Worm (Caenorhabditis elegans) whole organism, L2 larva: Measurements from ENCODE around the gene cyp-13A12.
A peak's percentile ranks its signal among the peaks of the same experiment; 100 is the strongest.

Experiments
- C34F6.9 ChIP-seq: fragments of 150-350 bp; optimal IDR thresholded peaks from 2 replicates; lab custom pipeline; 2014; ENCODE audit warnings: missing biosample characterization, missing genetic modification characterization
- ZK546.5 ChIP-seq: sonication (generic microtip); optimal IDR thresholded peaks from 2 replicates; lab custom pipeline; 2017; ENCODE audit warnings: missing biosample characterization, missing genetic modification characterization
- aly-2 ChIP-seq: fragments of 150-350 bp; optimal IDR thresholded peaks from 2 replicates; lab custom pipeline; 2014; ENCODE audit warnings: missing biosample characterization, missing genetic modification characterization
- ama-1 ChIP-seq: fragments of 150-350 bp; optimal IDR thresholded peaks from 2 replicates; lab custom pipeline; 2018; ENCODE audit warnings: inconsistent platforms
- blmp-1 ChIP-seq: sonication (generic microtip); optimal IDR thresholded peaks from 2 replicates; lab custom pipeline; 2017; ENCODE audit warnings: missing genetic modification characterization, mild to moderate bottlenecking, missing compliant biosample characterization, antibody characterized with exemption, moderate library complexity; ENCODE audit not compliant: insufficient read depth
- ceh-16 ChIP-seq: fragments of 150-350 bp; optimal IDR thresholded peaks from 2 replicates; lab custom pipeline; 2014; ENCODE audit warnings: missing biosample characterization, missing genetic modification characterization
- ceh-82 ChIP-seq: fragments of 150-350 bp; optimal IDR thresholded peaks from 2 replicates; lab custom pipeline; 2014; ENCODE audit warnings: missing biosample characterization, missing genetic modification characterization
- crh-2 ChIP-seq: sonication (generic microtip); optimal IDR thresholded peaks from 2 replicates; lab custom pipeline; 2017; ENCODE audit warnings: missing biosample characterization, missing genetic modification characterization
- egl-27 ChIP-seq: sonication (generic microtip); optimal IDR thresholded peaks from 3 replicates; lab custom pipeline; 2017; ENCODE audit warnings: missing biosample characterization, missing genetic modification reagents, missing genetic modification characterization
- fos-1 ChIP-seq: fragments of 150-350 bp; optimal IDR thresholded peaks from 2 replicates; lab custom pipeline; 2014; ENCODE audit warnings: missing biosample characterization, missing genetic modification characterization
- lin-13 ChIP-seq: fragments of 150-350 bp; optimal IDR thresholded peaks from 2 replicates; lab custom pipeline; 2014; ENCODE audit warnings: missing biosample characterization, missing genetic modification reagents, missing genetic modification characterization
- lsy-2 ChIP-seq, 2 experiments: fragments of 150-350 bp in 1 of 2; sonication (generic microtip) in 1 of 2; optimal IDR thresholded peaks; 2 replicates each; lab custom pipeline; 2014 to 2017; ENCODE audit warnings: missing biosample characterization in 2 of 2, missing genetic modification characterization in 2 of 2
- mab-5 ChIP-seq: fragments of 150-350 bp; optimal IDR thresholded peaks from 2 replicates; lab custom pipeline; 2014; ENCODE audit warnings: missing biosample characterization, missing genetic modification characterization
- mdl-1 ChIP-seq, 2 experiments: fragments of 150-350 bp in 1 of 2; sonication (generic microtip) in 1 of 2; optimal IDR thresholded peaks; 2 replicates each; lab custom pipeline; 2017; ENCODE audit warnings: missing biosample characterization in 2 of 2, missing genetic modification characterization in 2 of 2
- nhr-11 ChIP-seq: fragments of 150-350 bp; optimal IDR thresholded peaks from 2 replicates; lab custom pipeline; 2014; ENCODE audit warnings: missing biosample characterization, missing genetic modification characterization
- nhr-12 ChIP-seq: fragments of 150-350 bp; optimal IDR thresholded peaks from 2 replicates; lab custom pipeline; 2014; ENCODE audit warnings: missing biosample characterization, missing genetic modification characterization
- nhr-129 ChIP-seq: fragments of 150-350 bp; optimal IDR thresholded peaks from 2 replicates; lab custom pipeline; 2014; ENCODE audit warnings: missing biosample characterization, missing genetic modification characterization
- nhr-25 ChIP-seq: fragments of 150-350 bp; sonication (generic microtip); optimal IDR thresholded peaks from 3 replicates; lab custom pipeline; 2014; ENCODE audit warnings: missing biosample characterization, missing genetic modification characterization
- sem-4 ChIP-seq: fragments of 150-350 bp; optimal IDR thresholded peaks from 2 replicates; lab custom pipeline; 2014; ENCODE audit warnings: missing biosample characterization, missing genetic modification reagents, missing genetic modification characterization
- sma-3 ChIP-seq: sonication (generic microtip); optimal IDR thresholded peaks from 2 replicates; lab custom pipeline; 2016; ENCODE audit warnings: missing genetic modification reagents, missing genetic modification characterization, missing compliant biosample characterization
- sma-9 ChIP-seq, 2 experiments: fragments of 150-350 bp in 1 of 2; sonication (generic microtip) in 1 of 2; optimal IDR thresholded peaks; 2 replicates each; lab custom pipeline; 2014 to 2016; ENCODE audit warnings: missing genetic modification characterization in 2 of 2, mild to moderate bottlenecking in 1 of 2, missing biosample characterization in 1 of 2, missing compliant biosample characterization in 1 of 2, missing genetic modification reagents in 1 of 2, moderate library complexity in 1 of 2
- snpc-4 ChIP-seq: fragments of 150-350 bp; optimal IDR thresholded peaks from 2 replicates; lab custom pipeline; 2014; ENCODE audit warnings: missing biosample characterization, missing genetic modification characterization
- unc-39 ChIP-seq: fragments of 150-350 bp; optimal IDR thresholded peaks from 2 replicates; lab custom pipeline; 2014; ENCODE audit warnings: missing biosample characterization, missing genetic modification characterization
- unc-55 ChIP-seq: fragments of 150-350 bp; sonication (generic microtip); optimal IDR thresholded peaks from 3 replicates; lab custom pipeline; 2014; ENCODE audit warnings: missing biosample characterization, missing genetic modification reagents, missing genetic modification characterization
- unc-62 ChIP-seq: fragments of 150-350 bp; optimal IDR thresholded peaks from 2 replicates; lab custom pipeline; 2014; ENCODE audit warnings: missing biosample characterization, missing genetic modification reagents, missing genetic modification characterization

Gene cyp-13A12

ce11 chrIII:13062414-13062965, 38.1 kb downstream of the cyp-13A12 start (continued):
- TF ChIP-seq sma-3 (GFP tag; lab: Kevin White, UChicago) (peak; percentile 88), nhr-11 (tag; lab: Kevin White, UChicago) (no peak), sem-4 (tag; lab: Kevin White, UChicago) (peak; percentile 99), unc-39 (tag; lab: Kevin White, UChicago) (peak; percentile 75), aly-2 (tag; lab: Kevin White, UChicago) (no peak), nhr-129 (peak; percentile 98)

- no peak for TF ChIP-seq egl-27 (tag; lab: Kevin White, UChicago)
- no peak for TF ChIP-seq unc-55 (GFP tag; lab: Kevin White, UChicago)
- no peak for TF ChIP-seq ceh-82 (tag; lab: Kevin White, UChicago)
- TF ChIP-seq sma-9 (GFP tag; optimal IDR thresholded peaks at IDR 0.05; lab: Kevin White, UChicago): peak; percentile 66
- no peak for TF ChIP-seq sma-9 (tag; optimal IDR thresholded peaks at IDR 0.05; lab: Kevin White, UChicago)
- TF ChIP-seq snpc-4 (tag; lab: Kevin White, UChicago): no peak
- no peak for TF ChIP-seq nhr-129
- no peak for TF ChIP-seq nhr-12 (tag; lab: Kevin White, UChicago)
- TF ChIP-seq ama-1 (lab: Kevin White, UChicago): no peak
- no peak for TF ChIP-seq mab-5 (tag; lab: Kevin White, UChicago)
Measured at ce11 chrIII:13062989-13063388, 38.6 kb downstream of the cyp-13A12 start.

- no peak for TF ChIP-seq fos-1 (tag; lab: Kevin White, UChicago)
- TF ChIP-seq nhr-129: peak; percentile 63
- no peak for TF ChIP-seq egl-27 (tag; lab: Kevin White, UChicago)
- peak; percentile 88 for TF ChIP-seq sma-9 (GFP tag; optimal IDR thresholded peaks at IDR 0.05; lab: Kevin White, UChicago)
- no peak for TF ChIP-seq sma-9 (tag; optimal IDR thresholded peaks at IDR 0.05; lab: Kevin White, UChicago)
- no peak for TF ChIP-seq unc-62 (GFP tag; lab: Kevin White, UChicago)
- peak; percentile 4 for TF ChIP-seq lin-13
- no peak for TF ChIP-seq ZK546.5 (tag; lab: Kevin White, UChicago)
- peak; percentile 73 for TF ChIP-seq crh-2
- peak; percentile 9 for TF ChIP-seq ceh-16
- peak; percentile 13 for TF ChIP-seq ama-1 (lab: Kevin White, UChicago)
- TF ChIP-seq nhr-25 (tag; lab: Kevin White, UChicago): peak; percentile 58
- TF ChIP-seq mdl-1 (tag; optimal IDR thresholded peaks at IDR 0.05; lab: Kevin White, UChicago): peak; percentile 15 to 24
- TF ChIP-seq blmp-1 (tag; lab: Kevin White, UChicago): no peak
- peak in 1 of 2 experiments; percentile 22 for TF ChIP-seq lsy-2 (tag; optimal IDR thresholded peaks at IDR 0.05; lab: Kevin White, UChicago)
- TF ChIP-seq C34F6.9 (tag; lab: Kevin White, UChicago): peak; percentile 63
- peak; percentile 52 for TF ChIP-seq sem-4 (tag; lab: Kevin White, UChicago)
Measured at ce11 chrIII:13064213-13065184, 40.2 kb downstream of the cyp-13A12 start.

ce11 chrIII:13065694-13066093, 41.3 kb downstream of the cyp-13A12 start:
- TF ChIP-seq mdl-1 (tag; optimal IDR thresholded peaks at IDR 0.05; lab: Kevin White, UChicago) (peak in 1 of 2 experiments; percentile 38), nhr-129 (peak; percentile 25), nhr-25 (tag; lab: Kevin White, UChicago) (peak; percentile 6), ZK546.5 (tag; lab: Kevin White, UChicago) (no peak)

ce11 chrIII:13066828-13067227, 42.5 kb downstream of the cyp-13A12 start:
- TF ChIP-seq sma-9 (GFP tag; optimal IDR thresholded peaks at IDR 0.05; lab: Kevin White, UChicago): peak; percentile 34
- no peak for TF ChIP-seq sma-9 (tag; optimal IDR thresholded peaks at IDR 0.05; lab: Kevin White, UChicago)
- no peak for TF ChIP-seq nhr-129
